Fruit fly (Drosophila melanogaster): ENCODE data around the gene pho.

- TF ChIP-seq psq (optimal IDR thresholded peaks at IDR 0.05): no peak
- TF ChIP-seq insv (optimal IDR thresholded peaks at IDR 0.05): no peak
- TF ChIP-seq Sin3A (optimal IDR thresholded peaks at IDR 0.05): no peak
Observed at dm6 chr4:1198599-1198998, 17.2 kb upstream of the pho start, which contains the start of gene Mitf.
